Fruit fly (Drosophila melanogaster): ENCODE data around the gene kirre.

Gene kirre

DNA sequence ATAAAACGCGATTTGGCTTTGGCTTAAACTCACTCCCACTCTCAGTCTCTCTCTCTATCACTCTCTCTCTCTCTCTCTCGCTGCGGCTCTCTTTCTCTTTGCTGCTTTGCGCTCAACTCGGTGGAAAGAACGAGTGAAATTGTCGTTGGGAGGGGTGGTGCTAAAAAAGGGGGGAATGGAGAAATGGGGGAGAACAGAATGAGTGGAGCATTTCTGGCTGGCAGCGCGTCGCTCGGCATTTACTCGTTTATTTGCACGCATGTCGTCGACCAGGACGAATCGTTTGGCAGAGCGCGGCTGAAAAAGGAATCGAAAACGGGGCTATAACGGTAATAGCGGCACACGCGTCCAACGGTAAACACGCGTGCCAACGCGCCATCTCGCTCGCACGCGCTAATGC, 436.0 kb downstream of the kirre start, which contains the start of gene dnc:
Gene dnc, plus strand, starts transcription at position 248 of the 400 bp plus-strand sequence.
- TF ChIP-seq Sp1 (GFP tag; optimal IDR thresholded peaks at IDR 0.05) (peak; percentile 17), dl (GFP tag; optimal IDR thresholded peaks at IDR 0.05; ENCODE audit: insufficient read depth in 1 of 2, partially characterized antibody in 2 of 2) (peak; percentile 75 to 87), Vsx2 (GFP tag; optimal IDR thresholded peaks at IDR 0.05; ENCODE audit: partially characterized antibody) (peak; percentile 67), GATAd (GFP tag; optimal IDR thresholded peaks at IDR 0.05) (no peak), rgr (GFP tag; optimal IDR thresholded peaks at IDR 0.05) (peak; percentile 18), Myc (optimal IDR thresholded peaks at IDR 0.05) (no peak), Dif (GFP tag; optimal IDR thresholded peaks at IDR 0.05; ENCODE audit: partially characterized antibody) (peak; percentile 92)

All from whole organism, wandering third instar larva.